Worm (Caenorhabditis elegans): ENCODE results near the gene sdz-36.

sdz-36 gene

DNA sequence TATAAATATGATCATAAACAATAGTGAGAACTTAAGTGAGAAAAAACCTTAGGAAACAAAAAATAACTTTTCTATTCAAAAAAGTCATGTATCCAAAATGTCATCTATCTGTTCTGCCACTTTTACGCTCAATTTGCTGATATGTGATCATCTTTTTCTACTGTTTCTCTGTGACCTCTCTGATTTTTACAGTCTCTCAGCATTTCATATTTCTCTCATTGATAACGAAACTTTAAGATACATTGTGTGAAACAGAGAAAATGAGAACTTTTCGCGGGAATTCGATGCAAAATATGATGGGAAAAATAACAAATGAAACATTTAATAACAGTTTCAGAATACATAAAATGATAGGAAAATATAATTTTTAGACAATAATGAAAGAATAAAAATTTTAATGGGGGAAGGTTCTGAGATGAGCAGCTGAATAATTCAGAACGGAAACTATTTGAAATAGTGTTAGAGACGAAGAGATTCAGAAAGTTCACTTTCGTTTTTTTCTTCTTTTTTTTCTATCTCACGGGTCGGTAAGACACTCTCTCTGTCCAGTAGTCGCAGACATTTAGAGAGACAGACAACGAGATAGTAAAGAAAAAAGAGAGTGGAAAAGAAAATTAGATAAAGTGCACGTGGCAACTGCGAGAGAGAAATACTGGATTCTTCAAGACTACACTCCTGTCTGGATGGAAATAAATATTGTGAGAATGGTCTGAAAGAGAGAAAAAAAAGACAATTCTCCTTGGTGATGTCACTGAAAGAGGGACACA is 13.3 kb upstream of the sdz-36 start (continued):
- TF ChIP-seq alr-1 (tag; optimal IDR thresholded peaks at IDR 0.05; ENCODE audit: borderline replicate concordance) (no peak), sox-4 (tag; optimal IDR thresholded peaks at IDR 0.05) (peak; percentile 30), rnt-1 (tag; optimal IDR thresholded peaks at IDR 0.05) (peak; percentile 81), fkh-10 (GFP tag; optimal IDR thresholded peaks at IDR 0.05) (peak; percentile 55), tlp-1 (tag; optimal IDR thresholded peaks at IDR 0.05) (no peak), snu-23 (GFP tag; optimal IDR thresholded peaks at IDR 0.05) (peak; percentile 80), grh-1 (GFP tag; IDR thresholded peaks at IDR 0.05) (0 out of 2 replicates have a peak, but pooled peaks have one; percentile 31), fkh-4 (tag; optimal IDR thresholded peaks at IDR 0.05; ENCODE audit: borderline replicate concordance) (no peak), lin-35 (GFP tag; optimal IDR thresholded peaks at IDR 0.05) (peak; percentile 55 to 71), fkh-8 (tag; optimal IDR thresholded peaks at IDR 0.05) (peak; percentile 19), C34B4.2 (tag; optimal IDR thresholded peaks at IDR 0.05) (no peak), swsn-7 (tag; optimal IDR thresholded peaks at IDR 0.05) (peak; percentile 69), xbp-1 (tag; optimal IDR thresholded peaks at IDR 0.05) (peak; percentile 62), nhr-19 (GFP tag; conservative IDR thresholded peaks at IDR 0.05) (peak; percentile 55), C04F5.9 (tag; optimal IDR thresholded peaks at IDR 0.05) (no peak), ceh-90 (tag; optimal IDR thresholded peaks at IDR 0.05) (no peak), nhr-85 (tag) (peak; percentile 87), nhr-71 (tag; optimal IDR thresholded peaks at IDR 0.05) (peak; percentile 91), aha-1 (tag; optimal IDR thresholded peaks at IDR 0.05) (no peak), zip-4 (GFP tag; optimal IDR thresholded peaks at IDR 0.05) (no peak), jun-1 (tag; optimal IDR thresholded peaks at IDR 0.05) (peak; percentile 38), lin-13 (GFP tag; optimal IDR thresholded peaks at IDR 0.05) (peak; percentile 28), Y116A8C.19 (tag; optimal IDR thresholded peaks at IDR 0.05; ENCODE audit: borderline replicate concordance) (no peak), egl-13 (tag; optimal IDR thresholded peaks at IDR 0.05) (peak; percentile 43), lin-39 (tag; optimal IDR thresholded peaks at IDR 0.05) (no peak), aly-2 (tag; optimal IDR thresholded peaks at IDR 0.05) (no peak), irx-1 (tag; optimal IDR thresholded peaks at IDR 0.05) (peak; percentile 54), nhr-90 (tag; optimal IDR thresholded peaks at IDR 0.05; ENCODE audit: poor library complexity) (peak; percentile 55), unc-130 (tag; optimal IDR thresholded peaks at IDR 0.05) (no peak), fos-1 (tag; optimal IDR thresholded peaks at IDR 0.05) (peak; percentile 77), blmp-1 (tag; optimal IDR thresholded peaks at IDR 0.05) (peak; percentile 94), lin-14 (GFP tag; optimal IDR thresholded peaks at IDR 0.05) (peak; percentile 95), snpc-4 (tag; optimal IDR thresholded peaks at IDR 0.05) (peak; percentile 3), C16A3.4 (tag; optimal IDR thresholded peaks at IDR 0.05) (peak; percentile 17), nhr-84 (tag; optimal IDR thresholded peaks at IDR 0.05) (no peak), nhr-11 (tag; optimal IDR thresholded peaks at IDR 0.05) (peak; percentile 65), mab-9 (GFP tag; IDR thresholded peaks at IDR 0.05) (no peak), ceh-63 (GFP tag; optimal IDR thresholded peaks at IDR 0.05) (no peak), hlh-4 (tag; optimal IDR thresholded peaks at IDR 0.05) (no peak), dpl-1 (GFP tag; optimal IDR thresholded peaks at IDR 0.05) (peak; percentile 33 to 58 (median 50)), lsy-2 (tag; optimal IDR thresholded peaks at IDR 0.05) (peak; percentile 74 to 84), elt-3 (tag; optimal IDR thresholded peaks at IDR 0.05) (peak in 5 of 6 experiments; percentile 22 to 57 (median 40)), elt-2 (tag; optimal IDR thresholded peaks at IDR 0.05) (peak; percentile 23), ama-1 (optimal IDR thresholded peaks at IDR 0.05) (no peak), unc-62 (GFP tag; optimal IDR thresholded peaks at IDR 0.05) (no peak), dsc-1 (tag; optimal IDR thresholded peaks at IDR 0.05) (peak; percentile 60), ceh-82 (tag; optimal IDR thresholded peaks at IDR 0.05) (peak; percentile 46 to 55 (median 48))

All from whole organism, L1 larva.